Worm (Caenorhabditis elegans): Measurements from ENCODE around the gene ace-3.

Gene ace-3

DNA sequence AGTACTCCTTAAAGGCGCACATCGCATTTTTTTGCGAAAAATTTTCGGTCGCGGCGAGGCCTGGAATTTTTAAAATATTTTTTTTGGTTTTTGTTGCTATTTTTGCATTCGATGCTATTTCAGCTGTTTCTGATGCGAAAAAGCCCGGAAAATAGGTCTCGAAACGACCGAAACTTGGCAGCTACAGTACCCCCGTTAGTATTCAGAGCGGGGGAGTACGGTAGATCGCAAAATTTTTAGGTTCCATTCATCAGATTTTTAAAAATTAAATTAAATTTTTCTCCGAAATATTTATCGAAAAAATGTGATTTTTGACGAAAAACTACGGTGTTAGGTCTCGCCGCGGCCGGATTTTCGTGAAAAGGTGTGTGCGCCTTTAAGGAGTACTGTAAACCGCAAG is 50.4 kb downstream of the ace-3 start:
- TF ChIP-seq unc-62 (GFP tag; optimal IDR thresholded peaks at IDR 0.05), result no peak

DNA sequence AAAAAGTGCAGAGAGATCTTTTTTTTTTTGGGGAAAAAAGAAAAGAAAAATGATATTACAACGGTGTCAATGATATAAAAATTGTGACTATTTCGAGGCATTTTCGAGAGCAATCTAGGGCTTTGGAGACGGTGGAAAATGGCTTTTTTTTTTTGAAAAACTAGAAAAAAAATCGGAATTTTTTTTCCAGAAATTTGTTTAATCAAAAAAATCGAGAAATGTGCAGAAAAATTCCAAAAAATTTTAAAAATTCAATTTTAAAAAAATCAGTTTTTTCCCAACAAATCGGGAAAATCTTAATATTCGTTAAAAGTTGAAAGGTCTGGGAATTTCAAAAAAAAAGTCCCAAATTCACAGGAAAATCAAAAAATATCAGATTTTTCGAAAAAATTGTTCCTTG is 51.3 kb downstream of the ace-3 start, which contains the start of gene Y54G11A.19:
TSS of gene Y54G11A.19 (minus strand) at position 101 of the 400 bp plus-strand sequence.
- TF ChIP-seq unc-62 (GFP tag; optimal IDR thresholded peaks at IDR 0.05), result no peak

DNA sequence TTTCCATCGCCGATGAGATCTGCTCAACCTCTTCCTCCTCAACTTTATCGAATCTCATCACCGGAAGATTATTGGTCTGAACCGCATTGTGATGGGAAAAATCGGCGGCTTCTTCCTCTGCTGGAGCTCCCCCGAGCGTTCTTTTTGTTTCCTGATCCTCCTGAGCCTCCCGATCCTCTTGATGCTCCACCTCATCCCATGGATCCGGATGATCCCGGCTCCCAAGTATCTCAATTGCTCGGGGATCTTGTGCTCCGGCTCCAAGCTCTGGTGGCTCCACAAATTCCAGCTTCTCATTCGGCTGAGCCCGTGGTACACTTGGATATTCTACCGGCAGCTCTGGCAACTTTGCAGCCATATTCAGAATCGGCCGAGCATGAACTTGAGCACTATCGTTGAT is 52.5 kb downstream of the ace-3 start:
- TF ChIP-seq unc-62 (GFP tag; optimal IDR thresholded peaks at IDR 0.05), result no peak

All from whole organism, dauer.